Fruit fly (Drosophila melanogaster) whole organism, embryonic: ENCODE results near the gene CG31743.
A peak's percentile ranks its signal among the peaks of the same experiment; 100 is the strongest.

Source experiments
- Adf1 ChIP-seq: fragments of 200-800 bp; sonication (Bioruptor generic); IDR thresholded peaks from 2 replicates; pipeline ENCODE4 v1.3.6; 2022; ENCODE audit warnings: missing biosample characterization, missing genetic modification characterization
- Atf-2 ChIP-seq: fragments of 200-800 bp; sonication (Bioruptor generic); optimal IDR thresholded peaks from 2 replicates; lab custom pipeline; 2016; ENCODE audit warnings: missing biosample characterization, missing genetic modification characterization
- BtbVII ChIP-seq: fragments of 200-800 bp; sonication (Bioruptor generic); optimal IDR thresholded peaks from 3 replicates; lab custom pipeline; 2017; ENCODE audit warnings: missing biosample characterization, mild to moderate bottlenecking, missing genetic modification characterization
- CG11247 ChIP-seq: fragments of 200-800 bp; sonication (Bioruptor generic); IDR thresholded peaks from 2 replicates; pipeline ENCODE4 v1.3.6; 2022; ENCODE audit warnings: missing biosample characterization, missing genetic modification characterization
- CG1233 ChIP-seq: fragments of 200-800 bp; sonication (Bioruptor generic); optimal IDR thresholded peaks from 4 replicates; lab custom pipeline; 2018; ENCODE audit warnings: missing biosample characterization, mild to moderate bottlenecking, missing genetic modification characterization
- CG12769 ChIP-seq: fragments of 200-800 bp; sonication (Bioruptor generic); optimal IDR thresholded peaks from 2 replicates; lab custom pipeline; 2019; ENCODE audit warnings: missing biosample characterization, mild to moderate bottlenecking, missing genetic modification characterization, moderate library complexity
- CG15601 ChIP-seq: fragments of 200-800 bp; sonication (Bioruptor generic); optimal IDR thresholded peaks from 3 replicates; lab custom pipeline; 2019; ENCODE audit warnings: missing biosample characterization, mild to moderate bottlenecking, missing genetic modification characterization, moderate library complexity
- CG18476 ChIP-seq: fragments of 200-800 bp; sonication (Bioruptor generic); optimal IDR thresholded peaks from 2 replicates; lab custom pipeline; 2016; ENCODE audit warnings: missing biosample characterization, mild to moderate bottlenecking, missing genetic modification characterization
- CG2712 ChIP-seq: fragments of 200-800 bp; optimal IDR thresholded peaks from 3 replicates; lab custom pipeline; 2019; ENCODE audit warnings: missing biosample characterization, mild to moderate bottlenecking, missing genetic modification characterization, moderate library complexity
- CG4730 ChIP-seq: fragments of 200-800 bp; sonication (Bioruptor generic); IDR thresholded peaks from 2 replicates; pipeline ENCODE4 v1.3.6; 2022; ENCODE audit warnings: missing biosample characterization, missing genetic modification characterization
- CG7556 ChIP-seq: fragments of 200-800 bp; sonication (Bioruptor generic); optimal IDR thresholded peaks from 2 replicates; lab custom pipeline; 2017; ENCODE audit warnings: missing biosample characterization, mild to moderate bottlenecking, missing genetic modification characterization
- CG8290 ChIP-seq, 3 experiments: fragments of 200-800 bp; sonication (Bioruptor generic); optimal IDR thresholded peaks; 2 replicates each; lab custom pipeline; 2016 to 2019; ENCODE audit warnings: missing biosample characterization in 3 of 3, missing genetic modification characterization in 3 of 3, mild to moderate bottlenecking in 2 of 3, moderate library complexity in 1 of 3
- CG9437 ChIP-seq: fragments of 200-800 bp; sonication (Bioruptor generic); optimal IDR thresholded peaks from 2 replicates; lab custom pipeline; 2018; ENCODE audit warnings: missing biosample characterization, mild to moderate bottlenecking, missing genetic modification characterization
- Chrac-16 ChIP-seq: fragments of 200-800 bp; sonication (Bioruptor generic); optimal IDR thresholded peaks from 3 replicates; lab custom pipeline; 2016; ENCODE audit warnings: missing biosample characterization, missing genetic modification characterization
- CrebB ChIP-seq: fragments of 200-800 bp; sonication (Bioruptor generic); optimal IDR thresholded peaks from 3 replicates; lab custom pipeline; 2018; ENCODE audit warnings: missing biosample characterization, mild to moderate bottlenecking, missing genetic modification characterization
- D ChIP-seq, 2 experiments: fragments of 200-800 bp in 1 of 2; fragments of >200 bp in 1 of 2; sonication (Bioruptor generic) in 1 of 2; optimal IDR thresholded peaks; 2 replicates in 1 of 2; 3 replicates in 1 of 2; lab custom pipeline; 2017; ENCODE audit warnings: mild to moderate bottlenecking in 1 of 2, missing biosample characterization in 1 of 2, missing genetic modification characterization in 1 of 2, missing genetic modification reagents in 1 of 2
- Dip2 ChIP-seq: fragments of 200-800 bp; sonication (Bioruptor generic); IDR thresholded peaks from 2 replicates; pipeline ENCODE4 v1.3.6; 2022; ENCODE audit warnings: missing biosample characterization, missing genetic modification characterization
- Dll ChIP-seq: fragments of 200-800 bp; sonication (Bioruptor generic); IDR thresholded peaks from 4 replicates; pipeline ENCODE4 v1.3.6; 2022; ENCODE audit warnings: missing biosample characterization, missing genetic modification characterization; ENCODE audit not compliant: partially characterized antibody
- Dref ChIP-seq: fragments of 200-800 bp; sonication (Bioruptor generic); IDR thresholded peaks from 2 replicates; pipeline ENCODE4 v1.3.6; 2022; ENCODE audit warnings: missing biosample characterization, missing genetic modification characterization
- Elba2 ChIP-seq: fragments of 200-800 bp; sonication (Bioruptor generic); optimal IDR thresholded peaks from 3 replicates; lab custom pipeline; 2016; ENCODE audit warnings: missing biosample characterization, missing genetic modification characterization
- Fer2 ChIP-seq: fragments of 200-800 bp; sonication (Bioruptor generic); optimal IDR thresholded peaks from 2 replicates; lab custom pipeline; 2018; ENCODE audit warnings: missing biosample characterization, mild to moderate bottlenecking, missing genetic modification characterization, moderate library complexity
- H2.0 ChIP-seq: fragments of 200-800 bp; sonication (Bioruptor generic); IDR thresholded peaks from 2 replicates; pipeline ENCODE4 v1.3.6; 2022; ENCODE audit warnings: missing biosample characterization, missing genetic modification characterization
- Hsf ChIP-seq: fragments of 200-800 bp; sonication (Bioruptor generic); optimal IDR thresholded peaks from 3 replicates; lab custom pipeline; 2016; ENCODE audit warnings: missing biosample characterization, missing genetic modification characterization
- NFAT ChIP-seq: fragments of 200-800 bp; sonication (Bioruptor generic); IDR thresholded peaks from 2 replicates; pipeline ENCODE4 v1.3.6; 2022; ENCODE audit warnings: missing biosample characterization, missing genetic modification characterization
- NfI ChIP-seq: fragments of 200-800 bp; sonication (Bioruptor generic); optimal IDR thresholded peaks from 3 replicates; lab custom pipeline; 2018; ENCODE audit warnings: missing biosample characterization, mild to moderate bottlenecking, missing genetic modification characterization, moderate library complexity
- Optix ChIP-seq: fragments of 200-800 bp; sonication (Bioruptor generic); IDR thresholded peaks from 3 replicates; pipeline ENCODE4 v1.3.6; 2022; ENCODE audit warnings: missing biosample characterization, missing genetic modification characterization
- Ssrp ChIP-seq: fragments of 200-800 bp; sonication (Bioruptor generic); optimal IDR thresholded peaks from 2 replicates; lab custom pipeline; 2018; ENCODE audit warnings: missing biosample characterization, mild to moderate bottlenecking, missing genetic modification characterization, moderate library complexity
- danr ChIP-seq: fragments of 200-800 bp; sonication (Bioruptor generic); IDR thresholded peaks from 2 replicates; pipeline ENCODE4 v1.3.6; 2022; ENCODE audit warnings: missing biosample characterization, missing genetic modification characterization
- dmrt11E ChIP-seq: fragments of 200-800 bp; sonication (Bioruptor generic); optimal IDR thresholded peaks from 3 replicates; lab custom pipeline; 2018; ENCODE audit warnings: missing biosample characterization, mild to moderate bottlenecking, missing genetic modification characterization, moderate library complexity
- fd96Cb ChIP-seq: fragments of 200-800 bp; sonication (Bioruptor generic); optimal IDR thresholded peaks from 2 replicates; lab custom pipeline; 2018; ENCODE audit warnings: missing biosample characterization, mild to moderate bottlenecking, missing genetic modification characterization, moderate library complexity
- fru ChIP-seq: fragments of >200 bp; optimal IDR thresholded peaks from 2 replicates; lab custom pipeline; 2017
- gcm2 ChIP-seq: fragments of 200-800 bp; sonication (Bioruptor generic); optimal IDR thresholded peaks from 2 replicates; lab custom pipeline; 2016; ENCODE audit warnings: missing biosample characterization, missing genetic modification characterization
- grn ChIP-seq: fragments of 200-800 bp; sonication (Bioruptor generic); optimal IDR thresholded peaks from 3 replicates; lab custom pipeline; 2017; ENCODE audit warnings: missing biosample characterization, missing genetic modification characterization
- inv ChIP-seq: fragments of 200-800 bp; sonication (Bioruptor generic); IDR thresholded peaks from 2 replicates; pipeline ENCODE4 v1.3.6; 2022; ENCODE audit warnings: missing biosample characterization, missing genetic modification characterization; ENCODE audit not compliant: partially characterized antibody
- jigr1 ChIP-seq: fragments of 200-800 bp; sonication (Bioruptor generic); IDR thresholded peaks from 3 replicates; pipeline ENCODE4 v1.3.6; 2022; ENCODE audit warnings: missing biosample characterization, missing genetic modification characterization
- ken ChIP-seq: fragments of 200-800 bp; sonication (Bioruptor generic); IDR thresholded peaks from 3 replicates; pipeline ENCODE4 v1.3.6; 2022; ENCODE audit warnings: missing biosample characterization, missing genetic modification characterization
- nerfin-1 ChIP-seq: fragments of 200-800 bp; sonication (Bioruptor generic); optimal IDR thresholded peaks from 3 replicates; lab custom pipeline; 2019; ENCODE audit warnings: missing biosample characterization, mild to moderate bottlenecking, missing genetic modification characterization, moderate library complexity
- nerfin-2 ChIP-seq: fragments of 200-800 bp; sonication (Bioruptor generic); IDR thresholded peaks from 2 replicates; pipeline ENCODE4 v1.3.6; 2022; ENCODE audit warnings: missing biosample characterization, missing genetic modification characterization; ENCODE audit not compliant: partially characterized antibody
- p53 ChIP-seq: fragments of 200-800 bp; sonication (Bioruptor generic); optimal IDR thresholded peaks from 2 replicates; lab custom pipeline; 2016; ENCODE audit warnings: missing biosample characterization, missing genetic modification characterization
- pan ChIP-seq, 4 experiments: fragments of >200 bp in 3 of 4; fragments of 200-800 bp in 1 of 4; sonication (Bioruptor generic) in 1 of 4; optimal IDR thresholded peaks in 3 of 4; IDR thresholded peaks in 1 of 4; 2 replicates each; pipeline versions ENCODE4 v1.3.6 to Lab custom; 2017 to 2022; ENCODE audit warnings: missing biosample characterization in 2 of 4, missing genetic modification characterization in 2 of 4, mixed read lengths in 1 of 4
- shn ChIP-seq: fragments of 200-800 bp; sonication (Bioruptor generic); optimal IDR thresholded peaks from 3 replicates; lab custom pipeline; 2016; ENCODE audit warnings: missing biosample characterization, missing genetic modification characterization
- sim ChIP-seq: fragments of 200-800 bp; sonication (Bioruptor generic); IDR thresholded peaks from 2 replicates; pipeline ENCODE4 v1.3.6; 2022; ENCODE audit warnings: missing biosample characterization, missing genetic modification characterization
- sna ChIP-seq: fragments of 200-800 bp; sonication (Bioruptor generic); IDR thresholded peaks from 2 replicates; pipeline ENCODE4 v1.3.6; 2022; ENCODE audit warnings: missing biosample characterization, missing genetic modification characterization; ENCODE audit not compliant: partially characterized antibody
- sr ChIP-seq: fragments of 200-800 bp; sonication (Bioruptor generic); IDR thresholded peaks from 3 replicates; pipeline ENCODE4 v1.3.6; 2022; ENCODE audit warnings: missing biosample characterization, missing genetic modification characterization
- tup ChIP-seq: fragments of 200-800 bp; sonication (Bioruptor generic); optimal IDR thresholded peaks from 2 replicates; lab custom pipeline; 2016; ENCODE audit warnings: missing biosample characterization, mild to moderate bottlenecking, missing genetic modification characterization, moderate library complexity
- twi ChIP-seq: fragments of 200-800 bp; optimal IDR thresholded peaks from 2 replicates; lab custom pipeline; 2019; ENCODE audit warnings: missing biosample characterization, mild to moderate bottlenecking, missing genetic modification characterization, moderate library complexity
- vvl ChIP-seq: fragments of 200-800 bp; sonication (Bioruptor generic); IDR thresholded peaks from 2 replicates; pipeline ENCODE4 v1.3.6; 2022; ENCODE audit warnings: missing biosample characterization, missing genetic modification characterization
- yki ChIP-seq: fragments of >200 bp; optimal IDR thresholded peaks from 3 replicates; lab custom pipeline; 2018

The CG31743 gene

DNA sequence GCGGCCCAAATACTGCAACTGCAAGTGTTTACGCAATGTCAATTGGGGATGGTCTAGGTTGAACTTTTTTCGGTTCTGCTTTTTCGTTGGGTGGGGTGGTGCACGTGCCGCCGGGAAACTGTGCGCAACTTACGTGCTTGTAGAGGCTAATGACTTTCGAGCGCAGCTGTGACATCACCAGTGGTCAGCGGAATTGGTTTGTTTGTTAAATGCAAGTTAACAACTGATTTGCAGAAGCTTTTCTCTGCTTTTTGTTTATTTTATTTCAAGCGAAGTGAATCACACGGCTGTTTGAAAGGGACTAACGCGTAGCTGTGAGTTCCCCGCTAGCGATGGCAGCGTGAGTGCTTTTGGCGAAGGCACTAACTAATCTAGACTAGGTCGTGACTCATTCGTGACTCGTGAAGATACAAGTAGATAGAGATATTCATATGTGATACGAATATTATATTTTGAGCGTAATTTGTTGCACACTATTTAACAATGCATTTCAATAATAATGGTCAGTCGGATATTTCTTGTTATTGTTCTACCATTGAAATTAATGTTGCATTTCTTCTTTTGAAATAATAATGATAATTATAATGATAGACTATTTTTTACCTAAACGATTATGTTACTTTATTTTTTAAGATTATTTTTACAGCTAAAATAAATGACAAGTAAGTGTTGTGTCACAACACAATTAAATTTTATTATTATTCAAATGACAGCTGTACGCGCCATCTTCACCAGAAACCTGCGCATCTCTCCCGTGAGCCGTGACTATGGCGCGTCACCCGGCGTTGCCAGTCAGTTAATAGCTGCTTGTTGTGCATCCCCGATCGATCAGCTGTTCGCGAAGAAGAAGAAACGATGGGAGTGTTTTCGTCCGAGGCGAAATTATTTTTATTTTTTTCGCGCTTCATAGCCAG lies 8.6 kb downstream of the CG31743 start, which contains the start of the genes osi and tweek (continued):
- TF ChIP-seq Elba2 (GFP tag; lab: Kevin White, UChicago) = no peak
- peak; percentile 25 for TF ChIP-seq CG12769
- TF ChIP-seq Optix (GFP tag; lab: Robert Waterston, UW) = no peak
- TF ChIP-seq danr (GFP tag; lab: Robert Waterston, UW) = no peak
- no peak for TF ChIP-seq sim
- TF ChIP-seq H2.0 (GFP tag; lab: Robert Waterston, UW) = peak; percentile 50
- peak; percentile 28 for TF ChIP-seq shn (GFP tag; lab: Kevin White, UChicago)
- TF ChIP-seq CG7556 (GFP tag; lab: Kevin White, UChicago) = peak; percentile 69
- 0 out of 3 replicates have a peak, but pooled peaks have one; percentile 55 for TF ChIP-seq ken (GFP tag; lab: Robert Waterston, UW)
- TF ChIP-seq inv = peak; percentile 89
- no peak for TF ChIP-seq Atf-2
- peak; percentile 35 for TF ChIP-seq CG18476
- no peak for TF ChIP-seq jigr1
- TF ChIP-seq gcm2 (GFP tag; lab: Kevin White, UChicago) = no peak
- TF ChIP-seq CrebB (tag; lab: Kevin White, UChicago) = no peak
- no peak for TF ChIP-seq CG11247 (GFP tag; lab: Robert Waterston, UW)
- peak; percentile 40 for TF ChIP-seq Dref (GFP tag; lab: Robert Waterston, UW)
- TF ChIP-seq yki (lab: Kevin White, UChicago) = no peak
- TF ChIP-seq fru (lab: Kevin White, UChicago) = no peak
- no peak for TF ChIP-seq D (optimal IDR thresholded peaks at IDR 0.05; lab: Kevin White, UChicago)
- peak; percentile 29 for TF ChIP-seq D (GFP tag; optimal IDR thresholded peaks at IDR 0.05; lab: Kevin White, UChicago)
- no peak; the same call in 1 of the 2 replicates for TF ChIP-seq vvl (GFP tag; lab: Robert Waterston, UW)
- TF ChIP-seq nerfin-1 (tag; lab: Kevin White, UChicago) = peak; percentile 26
- peak; percentile 82 for TF ChIP-seq sna (GFP tag; lab: Robert Waterston, UW)
- no peak for TF ChIP-seq p53 (GFP tag; lab: Kevin White, UChicago)
- no peak for TF ChIP-seq Dip2
- TF ChIP-seq Ssrp (tag; lab: Kevin White, UChicago) = no peak
- TF ChIP-seq Adf1 (GFP tag; lab: Robert Waterston, UW) = 0 out of 2 replicates have a peak, but pooled peaks have one; percentile 14
- peak; percentile 46 for TF ChIP-seq NfI (GFP tag; lab: Kevin White, UChicago)
- peak; percentile 90 for TF ChIP-seq Dll (GFP tag; lab: Robert Waterston, UW)
- peak; percentile 84 for TF ChIP-seq NFAT (GFP tag; lab: Robert Waterston, UW)
- no peak for TF ChIP-seq pan (optimal IDR thresholded peaks at IDR 0.05; lab: Kevin White, UChicago)
- TF ChIP-seq pan (GFP tag; optimal IDR thresholded peaks at IDR 0.05 in 1 of 2, IDR thresholded peaks at IDR 0.05 in 1 of 2) = no peak
- TF ChIP-seq tup (GFP tag; lab: Kevin White, UChicago) = no peak
- peak; percentile 40 for TF ChIP-seq nerfin-2
- TF ChIP-seq fd96Cb (tag; lab: Kevin White, UChicago) = peak; percentile 40
- TF ChIP-seq BtbVII (GFP tag; lab: Kevin White, UChicago) = no peak
- TF ChIP-seq CG1233 (GFP tag; lab: Kevin White, UChicago) = no peak
- peak; percentile 0 for TF ChIP-seq Fer2 (tag; lab: Kevin White, UChicago)
- TF ChIP-seq Hsf (GFP tag; lab: Kevin White, UChicago) = peak; percentile 73
- peak; percentile 32 for TF ChIP-seq grn (GFP tag; lab: Kevin White, UChicago)
- TF ChIP-seq CG9437 (GFP tag; lab: Kevin White, UChicago) = peak; percentile 57
- TF ChIP-seq twi (tag; lab: Kevin White, UChicago) = no peak
- peak; percentile 66 for TF ChIP-seq dmrt11E
- TF ChIP-seq CG2712 = no peak
- TF ChIP-seq CG8290 (GFP tag; optimal IDR thresholded peaks at IDR 0.05; lab: Kevin White, UChicago) = peak; percentile 57
- TF ChIP-seq CG8290 (tag; optimal IDR thresholded peaks at IDR 0.05; lab: Kevin White, UChicago) = peak in 1 of 2 experiments; percentile 76
- no peak for TF ChIP-seq CG4730
- no peak for TF ChIP-seq sr
- TF ChIP-seq Chrac-16 (GFP tag; lab: Kevin White, UChicago) = peak; percentile 74
- no peak for TF ChIP-seq CG15601 (tag; lab: Kevin White, UChicago)
